Fruit fly (Drosophila melanogaster): ENCODE data around the gene Unc-76.

Unc-76 gene

DNA sequence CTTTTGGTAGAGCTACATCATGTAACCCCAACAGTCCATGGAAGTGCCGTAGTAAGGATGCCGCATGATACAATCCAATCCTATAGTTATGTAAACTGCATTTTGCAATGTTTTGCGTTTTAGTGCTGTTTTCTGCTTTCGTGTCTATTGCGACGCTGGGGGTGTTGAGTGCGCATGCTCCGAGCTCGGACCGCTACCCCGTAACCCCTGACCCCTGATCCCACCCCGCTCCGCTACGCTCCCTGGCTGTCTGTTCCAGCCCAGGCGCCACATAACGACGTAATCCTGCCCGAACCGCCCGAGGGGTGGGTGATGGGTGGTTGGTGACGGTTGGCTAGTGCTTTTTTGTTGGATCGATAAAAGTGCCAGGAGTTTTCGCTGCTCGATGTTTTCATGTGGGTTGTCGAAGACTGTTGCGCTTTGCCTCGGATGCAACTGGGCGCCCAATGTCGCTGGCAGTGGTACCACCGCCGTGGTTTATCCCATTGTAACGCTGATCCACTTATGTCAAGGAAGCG is 1.5 kb downstream of the Unc-76 start (continued):
- no peak for TF ChIP-seq CG14965 (GFP tag; optimal IDR thresholded peaks at IDR 0.05; ENCODE audit: borderline replicate concordance)

- TF ChIP-seq gcm2 (GFP tag; optimal IDR thresholded peaks at IDR 0.05) (peak; percentile 33), dpn (GFP tag; optimal IDR thresholded peaks at IDR 0.05) (peak; percentile 51 to 53), zfh1 (GFP tag; IDR thresholded peaks at IDR 0.05) (peak; percentile 33; the same call in 1 of the 3 replicates), CG10979 (tag; optimal IDR thresholded peaks at IDR 0.05) (no peak), schlank (tag; optimal IDR thresholded peaks at IDR 0.05) (peak; percentile 74), jumu (GFP tag; optimal IDR thresholded peaks at IDR 0.05) (peak; percentile 2), Deaf1 (tag; optimal IDR thresholded peaks at IDR 0.05) (no peak), dimm (GFP tag; IDR thresholded peaks at IDR 0.05) (no peak), Doc3 (GFP tag; IDR thresholded peaks at IDR 0.05; ENCODE audit: partially characterized antibody) (no peak), nom (GFP tag; optimal IDR thresholded peaks at IDR 0.05) (peak; percentile 56), zfh2 (GFP tag; optimal IDR thresholded peaks at IDR 0.05) (peak; percentile 81), gt (GFP tag; IDR thresholded peaks at IDR 0.05) (no peak), fd3F (GFP tag; optimal IDR thresholded peaks at IDR 0.05) (peak; percentile 55), Sry-β (GFP tag; optimal IDR thresholded peaks at IDR 0.05) (no peak), Dad (GFP tag; optimal IDR thresholded peaks at IDR 0.05) (no peak), CG18476 (GFP tag; optimal IDR thresholded peaks at IDR 0.05) (no peak), prd (optimal IDR thresholded peaks at IDR 0.05) (no peak), prd (GFP tag; IDR thresholded peaks at IDR 0.05) (peak; percentile 75), dm (GFP tag; optimal IDR thresholded peaks at IDR 0.05) (no peak), CG7556 (GFP tag; optimal IDR thresholded peaks at IDR 0.05) (no peak), CoRest (tag; optimal IDR thresholded peaks at IDR 0.05) (peak; percentile 51), lab (GFP tag; optimal IDR thresholded peaks at IDR 0.05) (peak; percentile 83), CG9437 (GFP tag; optimal IDR thresholded peaks at IDR 0.05) (no peak), salm (tag; optimal IDR thresholded peaks at IDR 0.05) (no peak), Ssrp (tag; optimal IDR thresholded peaks at IDR 0.05) (no peak), CG32532 (GFP tag; IDR thresholded peaks at IDR 0.05) (peak; percentile 86), tio (GFP tag; optimal IDR thresholded peaks at IDR 0.05) (no peak), CG14860 (GFP tag; IDR thresholded peaks at IDR 0.05; ENCODE audit: partially characterized antibody) (no peak), esg (GFP tag; conservative IDR thresholded peaks at IDR 0.05) (peak; percentile 56), Mrtf (GFP tag; IDR thresholded peaks at IDR 0.05) (peak; percentile 54; the same call in 1 of the 3 replicates), CG33557 (GFP tag; optimal IDR thresholded peaks at IDR 0.05) (no peak), zen (tag; optimal IDR thresholded peaks at IDR 0.05) (no peak), CG1647 (GFP tag; optimal IDR thresholded peaks at IDR 0.05) (peak; percentile 25), CHES-1-like (GFP tag; optimal IDR thresholded peaks at IDR 0.05) (peak; percentile 22), CG14441 (GFP tag; IDR thresholded peaks at IDR 0.05) (peak; percentile 50; the same call in 1 of the 2 replicates), Hsf (GFP tag; optimal IDR thresholded peaks at IDR 0.05) (peak; percentile 50), yki (optimal IDR thresholded peaks at IDR 0.05) (no peak), CG4282 (GFP tag; optimal IDR thresholded peaks at IDR 0.05) (no peak), HmgZ (tag; optimal IDR thresholded peaks at IDR 0.05) (peak; percentile 39), Hand (GFP tag; optimal IDR thresholded peaks at IDR 0.05) (peak; percentile 27), gro (GFP tag; optimal IDR thresholded peaks at IDR 0.05) (peak; percentile 64), Hr51 (GFP tag; optimal IDR thresholded peaks at IDR 0.05) (peak; percentile 18 to 42), sim (GFP tag; IDR thresholded peaks at IDR 0.05) (no peak), BtbVII (GFP tag; optimal IDR thresholded peaks at IDR 0.05) (peak; percentile 50), CG5953 (GFP tag; IDR thresholded peaks at IDR 0.05) (no peak), pzg (GFP tag; optimal IDR thresholded peaks at IDR 0.05) (no peak), CG10366 (GFP tag; IDR thresholded peaks at IDR 0.05) (peak; percentile 43), row (GFP tag; IDR thresholded peaks at IDR 0.05) (peak; percentile 71)
Observed at dm6 chrX:2083109-2083508, 2.7 kb downstream of the Unc-76 start.
